Fruit fly (Drosophila melanogaster) whole organism, embryonic: ENCODE data around the gene Cnot4.
A peak's percentile ranks its signal among the peaks of the same experiment; 100 is the strongest.

ENCODE experiments used
- Antp ChIP-seq: fragments of 200-800 bp; sonication (Bioruptor generic); optimal IDR thresholded peaks from 3 replicates; lab custom pipeline; 2016; ENCODE audit warnings: missing biosample characterization, missing genetic modification characterization
- Awh ChIP-seq: fragments of 200-800 bp; sonication (Bioruptor generic); IDR thresholded peaks from 2 replicates; pipeline ENCODE4, ENCODE4 v1.3.6; 2022; ENCODE audit warnings: missing biosample characterization, missing genetic modification characterization
- C15 ChIP-seq: fragments of 200-800 bp; sonication (Bioruptor generic); IDR thresholded peaks from 3 replicates; pipeline ENCODE4 v1.3.6; 2022; ENCODE audit warnings: missing biosample characterization, missing genetic modification characterization
- CG10267 ChIP-seq: fragments of 200-800 bp; sonication (Bioruptor generic); optimal IDR thresholded peaks from 2 replicates; lab custom pipeline; 2018; ENCODE audit warnings: missing biosample characterization, mild to moderate bottlenecking, missing genetic modification characterization, moderate library complexity
- CG12942 ChIP-seq: fragments of 200-800 bp; sonication (Bioruptor generic); optimal IDR thresholded peaks from 3 replicates; lab custom pipeline; 2016; ENCODE audit warnings: missing biosample characterization, missing genetic modification characterization
- CG14014 ChIP-seq: fragments of 200-800 bp; sonication (Bioruptor generic); IDR thresholded peaks from 2 replicates; pipeline ENCODE4 v1.3.6; 2022; ENCODE audit warnings: missing biosample characterization, missing genetic modification characterization
- CG16813 ChIP-seq: fragments of 200-800 bp; sonication (Bioruptor generic); IDR thresholded peaks from 3 replicates; pipeline ENCODE4 v1.3.6; 2022; ENCODE audit warnings: missing biosample characterization, missing genetic modification characterization; ENCODE audit not compliant: partially characterized antibody
- CG17612 ChIP-seq: fragments of 200-800 bp; sonication (Bioruptor generic); IDR thresholded peaks from 2 replicates; pipeline ENCODE4 v1.3.6; 2022; ENCODE audit warnings: missing biosample characterization, missing genetic modification characterization
- CG1832 ChIP-seq: fragments of 200-800 bp; sonication (Bioruptor generic); optimal IDR thresholded peaks from 2 replicates; lab custom pipeline; 2017; ENCODE audit warnings: missing biosample characterization, mild to moderate bottlenecking, missing genetic modification characterization, inconsistent platforms
- CG18619 ChIP-seq: fragments of 200-800 bp; sonication (Bioruptor generic); optimal IDR thresholded peaks from 3 replicates; lab custom pipeline; 2017; ENCODE audit warnings: missing biosample characterization, mild to moderate bottlenecking, missing genetic modification characterization
- CG2129 ChIP-seq: fragments of 200-800 bp; sonication (Bioruptor generic); IDR thresholded peaks from 2 replicates; pipeline ENCODE4 v1.3.6; 2022; ENCODE audit warnings: missing biosample characterization, missing genetic modification characterization; ENCODE audit not compliant: partially characterized antibody
- CG2199 ChIP-seq: fragments of 200-800 bp; sonication (Bioruptor generic); IDR thresholded peaks from 3 replicates; pipeline ENCODE4 v1.3.6; 2022; ENCODE audit warnings: missing biosample characterization, missing genetic modification characterization
- CG32532 ChIP-seq: fragments of 200-800 bp; sonication (Bioruptor generic); IDR thresholded peaks from 2 replicates; pipeline ENCODE4 v1.3.6; 2022; ENCODE audit warnings: missing biosample characterization, missing genetic modification characterization
- CG33213 ChIP-seq: fragments of 200-800 bp; sonication (Bioruptor generic); optimal IDR thresholded peaks from 3 replicates; lab custom pipeline; 2016; ENCODE audit warnings: missing biosample characterization, missing genetic modification characterization
- CG43689 ChIP-seq: fragments of 200-800 bp; sonication (Bioruptor generic); IDR thresholded peaks from 2 replicates; pipeline ENCODE4 v1.3.6; 2022; ENCODE audit warnings: missing biosample characterization, missing genetic modification characterization
- CG4404 ChIP-seq: fragments of 200-800 bp; sonication (Bioruptor generic); IDR thresholded peaks from 2 replicates; pipeline ENCODE4 v1.3.6; 2022; ENCODE audit warnings: missing biosample characterization, missing genetic modification characterization
- CG4730 ChIP-seq: fragments of 200-800 bp; sonication (Bioruptor generic); IDR thresholded peaks from 2 replicates; pipeline ENCODE4 v1.3.6; 2022; ENCODE audit warnings: missing biosample characterization, missing genetic modification characterization
- CG6791 ChIP-seq: fragments of 200-800 bp; sonication (Bioruptor generic); IDR thresholded peaks from 3 replicates; pipeline ENCODE4 v1.3.6; 2022; ENCODE audit warnings: missing biosample characterization, missing genetic modification characterization; ENCODE audit not compliant: partially characterized antibody
- CG6854 ChIP-seq: fragments of 200-800 bp; sonication (Bioruptor generic); optimal IDR thresholded peaks from 3 replicates; lab custom pipeline; 2017; ENCODE audit warnings: missing biosample characterization, mild to moderate bottlenecking, missing genetic modification characterization
- CG7271 ChIP-seq: fragments of 200-800 bp; sonication (Bioruptor generic); optimal IDR thresholded peaks from 2 replicates; lab custom pipeline; 2018; ENCODE audit warnings: missing biosample characterization, mild to moderate bottlenecking, missing genetic modification characterization, moderate library complexity
- CG8388 ChIP-seq: fragments of 200-800 bp; sonication (Bioruptor generic); optimal IDR thresholded peaks from 2 replicates; lab custom pipeline; 2019; ENCODE audit warnings: missing biosample characterization, mild to moderate bottlenecking, missing genetic modification characterization, moderate library complexity
- Dfd ChIP-seq, 2 experiments: fragments of >200 bp; optimal IDR thresholded peaks; 2 replicates each; lab custom pipeline; 2017; ENCODE audit warnings: missing biosample characterization in 2 of 2, missing genetic modification characterization in 2 of 2
- Fer3 ChIP-seq: fragments of 200-800 bp; sonication (Bioruptor generic); optimal IDR thresholded peaks from 2 replicates; lab custom pipeline; 2018; ENCODE audit warnings: missing biosample characterization, mild to moderate bottlenecking, missing genetic modification characterization, moderate library complexity
- Med ChIP-seq: fragments of 200-800 bp; sonication (Bioruptor generic); peaks from one replicate; lab custom pipeline; 2016; ENCODE audit warnings: missing biosample characterization, missing genetic modification characterization, mild to moderate bottlenecking, inconsistent platforms, moderate library complexity
- Nf-YB ChIP-seq: fragments of 200-800 bp; sonication (Bioruptor generic); optimal IDR thresholded peaks from 3 replicates; lab custom pipeline; 2019; ENCODE audit warnings: missing biosample characterization, mild to moderate bottlenecking, missing genetic modification characterization, moderate library complexity
- Optix ChIP-seq: fragments of 200-800 bp; sonication (Bioruptor generic); IDR thresholded peaks from 3 replicates; pipeline ENCODE4 v1.3.6; 2022; ENCODE audit warnings: missing biosample characterization, missing genetic modification characterization
- Sin3A ChIP-seq: fragments of >200 bp; optimal IDR thresholded peaks from 2 replicates; lab custom pipeline; 2018
- ac ChIP-seq: fragments of 200-800 bp; sonication (Bioruptor generic); optimal IDR thresholded peaks from 3 replicates; lab custom pipeline; 2017; ENCODE audit warnings: missing biosample characterization, mild to moderate bottlenecking, missing genetic modification characterization
- bab2 ChIP-seq: fragments of 200-800 bp; sonication (Bioruptor generic); optimal IDR thresholded peaks from 2 replicates; lab custom pipeline; 2016; ENCODE audit warnings: missing biosample characterization, missing genetic modification characterization
- cwo ChIP-seq: fragments of 200-800 bp; sonication (Bioruptor generic); optimal IDR thresholded peaks from 3 replicates; lab custom pipeline; 2017; ENCODE audit warnings: missing biosample characterization, missing genetic modification characterization, mild to moderate bottlenecking, moderate library complexity, missing genetic modification reagents
- dmrt99B ChIP-seq: fragments of 200-800 bp; sonication (Bioruptor generic); optimal IDR thresholded peaks from 2 replicates; lab custom pipeline; 2018; ENCODE audit warnings: missing biosample characterization, mild to moderate bottlenecking, missing genetic modification characterization, moderate library complexity
- exex ChIP-seq: fragments of 200-800 bp; sonication (Bioruptor generic); optimal IDR thresholded peaks from 4 replicates; lab custom pipeline; 2018; ENCODE audit warnings: missing biosample characterization, mild to moderate bottlenecking, missing genetic modification characterization, moderate library complexity
- fd96Cb ChIP-seq: fragments of 200-800 bp; sonication (Bioruptor generic); optimal IDR thresholded peaks from 2 replicates; lab custom pipeline; 2018; ENCODE audit warnings: missing biosample characterization, mild to moderate bottlenecking, missing genetic modification characterization, moderate library complexity
- grau ChIP-seq: fragments of 200-800 bp; optimal IDR thresholded peaks from 3 replicates; lab custom pipeline; 2019; ENCODE audit warnings: missing biosample characterization, mild to moderate bottlenecking, missing genetic modification characterization, moderate library complexity
- gt ChIP-seq: fragments of 200-800 bp; sonication (Bioruptor generic); IDR thresholded peaks from 2 replicates; pipeline ENCODE4 v1.3.6; 2022; ENCODE audit warnings: missing biosample characterization, missing genetic modification characterization
- jigr1 ChIP-seq: fragments of 200-800 bp; sonication (Bioruptor generic); IDR thresholded peaks from 3 replicates; pipeline ENCODE4 v1.3.6; 2022; ENCODE audit warnings: missing biosample characterization, missing genetic modification characterization
- lab ChIP-seq: fragments of 200-800 bp; sonication (Bioruptor generic); optimal IDR thresholded peaks from 3 replicates; lab custom pipeline; 2017; ENCODE audit warnings: missing biosample characterization, missing genetic modification characterization, mild to moderate bottlenecking, moderate library complexity, missing genetic modification reagents
- lola ChIP-seq, 3 experiments: fragments of >200 bp in 2 of 3; fragments of 200-800 bp in 1 of 3; sonication (Bioruptor generic) in 1 of 3; optimal IDR thresholded peaks; 2 replicates each; lab custom pipeline; 2017 to 2019; ENCODE audit warnings: missing biosample characterization in 3 of 3, missing genetic modification characterization in 3 of 3, mild to moderate bottlenecking in 1 of 3, moderate library complexity in 1 of 3
- mam ChIP-seq: fragments of 200-800 bp; sonication (Bioruptor generic); optimal IDR thresholded peaks from 3 replicates; lab custom pipeline; 2016; ENCODE audit warnings: missing biosample characterization, missing genetic modification characterization
- mld ChIP-seq: fragments of 200-800 bp; sonication (Bioruptor generic); IDR thresholded peaks from 3 replicates; pipeline ENCODE4 v1.3.6; 2022; ENCODE audit warnings: missing biosample characterization, missing genetic modification characterization; ENCODE audit not compliant: partially characterized antibody
- nom ChIP-seq: fragments of 200-800 bp; sonication (Bioruptor generic); optimal IDR thresholded peaks from 2 replicates; lab custom pipeline; 2017; ENCODE audit warnings: missing biosample characterization, missing genetic modification characterization, mild to moderate bottlenecking, moderate library complexity, missing genetic modification reagents
- phol ChIP-seq: fragments of 200-800 bp; sonication (Bioruptor generic); optimal IDR thresholded peaks from 3 replicates; lab custom pipeline; 2018; ENCODE audit warnings: missing biosample characterization, mild to moderate bottlenecking, missing genetic modification characterization, moderate library complexity
- run ChIP-seq: fragments of 200-800 bp; sonication (Bioruptor generic); optimal IDR thresholded peaks from 3 replicates; lab custom pipeline; 2018; ENCODE audit warnings: missing biosample characterization, mild to moderate bottlenecking, missing genetic modification characterization
- sd ChIP-seq: fragments of 200-800 bp; sonication (Bioruptor generic); optimal IDR thresholded peaks from 3 replicates; lab custom pipeline; 2018; ENCODE audit warnings: missing biosample characterization, mild to moderate bottlenecking, missing genetic modification characterization, moderate library complexity
- sob ChIP-seq: fragments of 200-800 bp; sonication (Bioruptor generic); IDR thresholded peaks from 2 replicates; pipeline ENCODE4 v1.3.6; 2022; ENCODE audit warnings: missing biosample characterization, missing genetic modification characterization
- stwl ChIP-seq: fragments of 200-800 bp; sonication (Bioruptor generic); optimal IDR thresholded peaks from 3 replicates; lab custom pipeline; 2018; ENCODE audit warnings: missing biosample characterization, mild to moderate bottlenecking, missing genetic modification characterization, moderate library complexity
- twi ChIP-seq: fragments of 200-800 bp; optimal IDR thresholded peaks from 2 replicates; lab custom pipeline; 2019; ENCODE audit warnings: missing biosample characterization, mild to moderate bottlenecking, missing genetic modification characterization, moderate library complexity
- zen2 ChIP-seq: fragments of 200-800 bp; sonication (Bioruptor generic); IDR thresholded peaks from 3 replicates; pipeline ENCODE4 v1.3.6; 2022; ENCODE audit warnings: missing biosample characterization, missing genetic modification characterization; ENCODE audit not compliant: partially characterized antibody
- zfh1 ChIP-seq: fragments of 200-800 bp; sonication (Bioruptor generic); IDR thresholded peaks from 3 replicates; pipeline ENCODE4 v1.3.6; 2022; ENCODE audit warnings: missing biosample characterization, missing genetic modification characterization

Gene Cnot4

dm6 chr2L:10381890-10382450 lies 14.5 kb upstream of the Cnot4 start, which contains the start of gene CG5096 (continued):
- TF ChIP-seq CG8388 (peak; percentile 82), mam (GFP tag; lab: Kevin White, UChicago) (peak; percentile 86), Fer3 (peak; percentile 96), CG6854 (peak; percentile 89), jigr1 (GFP tag; lab: Robert Waterston, UW) (0 out of 3 replicates have a peak, but pooled peaks have one; percentile 47), fd96Cb (peak; percentile 84), CG2129 (GFP tag; lab: Robert Waterston, UW) (no peak), lab (peak; percentile 97), sd (tag; lab: Kevin White, UChicago) (peak; percentile 91), Antp (peak; percentile 48), CG17612 (GFP tag; lab: Robert Waterston, UW) (peak; percentile 74), bab2 (GFP tag; lab: Kevin White, UChicago) (peak; percentile 78), Optix (GFP tag; lab: Robert Waterston, UW) (no peak), C15 (GFP tag; lab: Robert Waterston, UW) (peak; percentile 72; the same call in 1 of the 3 replicates), gt (GFP tag; lab: Robert Waterston, UW) (no peak), CG1832 (no peak), mld (GFP tag; lab: Robert Waterston, UW) (no peak), CG32532 (GFP tag; lab: Robert Waterston, UW) (peak; percentile 89), sob (peak; percentile 92; the same call in 1 of the 2 replicates), lola (GFP tag; optimal IDR thresholded peaks at IDR 0.05; lab: Kevin White, UChicago) (peak in 1 of 3 experiments; percentile 58), Sin3A (lab: Kevin White, UChicago) (no peak), Awh (GFP tag; lab: Robert Waterston, UW) (peak; percentile 89), CG33213 (GFP tag; lab: Kevin White, UChicago) (peak; percentile 45), twi (tag; lab: Kevin White, UChicago) (peak; percentile 73), cwo (GFP tag; lab: Kevin White, UChicago) (peak; percentile 92), CG18619 (GFP tag; lab: Kevin White, UChicago) (peak; percentile 83), stwl (tag; lab: Kevin White, UChicago) (no peak), exex (tag; lab: Kevin White, UChicago) (peak; percentile 97), CG14014 (GFP tag; lab: Robert Waterston, UW) (peak; percentile 92), CG12942 (GFP tag; lab: Kevin White, UChicago) (peak; percentile 76), CG10267 (peak; percentile 80), Dfd (GFP tag; optimal IDR thresholded peaks at IDR 0.05; lab: Kevin White, UChicago) (no peak), CG43689 (GFP tag; lab: Robert Waterston, UW) (no peak), nom (GFP tag; lab: Kevin White, UChicago) (no peak), Med (peak; percentile 97), CG16813 (GFP tag; lab: Robert Waterston, UW) (no peak), run (tag; lab: Kevin White, UChicago) (peak; percentile 83), zen2 (GFP tag; lab: Robert Waterston, UW) (no peak), grau (tag; lab: Kevin White, UChicago) (peak; percentile 93), zfh1 (GFP tag; lab: Robert Waterston, UW) (peak; percentile 87), dmrt99B (tag; lab: Kevin White, UChicago) (peak; percentile 92), CG4404 (GFP tag; lab: Robert Waterston, UW) (no peak), CG4730 (GFP tag; lab: Robert Waterston, UW) (peak; percentile 80), CG7271 (tag; lab: Kevin White, UChicago) (no peak), ac (GFP tag; lab: Kevin White, UChicago) (no peak), CG2199 (GFP tag; lab: Robert Waterston, UW) (peak; percentile 70; the same call in 1 of the 3 replicates), CG6791 (GFP tag; lab: Robert Waterston, UW) (no peak), Nf-YB (GFP tag; lab: Kevin White, UChicago) (peak; percentile 74), phol (tag; lab: Kevin White, UChicago) (peak; percentile 81)
